Worm (Caenorhabditis elegans): ENCODE data around the gene cin-4.

Gene cin-4

DNA sequence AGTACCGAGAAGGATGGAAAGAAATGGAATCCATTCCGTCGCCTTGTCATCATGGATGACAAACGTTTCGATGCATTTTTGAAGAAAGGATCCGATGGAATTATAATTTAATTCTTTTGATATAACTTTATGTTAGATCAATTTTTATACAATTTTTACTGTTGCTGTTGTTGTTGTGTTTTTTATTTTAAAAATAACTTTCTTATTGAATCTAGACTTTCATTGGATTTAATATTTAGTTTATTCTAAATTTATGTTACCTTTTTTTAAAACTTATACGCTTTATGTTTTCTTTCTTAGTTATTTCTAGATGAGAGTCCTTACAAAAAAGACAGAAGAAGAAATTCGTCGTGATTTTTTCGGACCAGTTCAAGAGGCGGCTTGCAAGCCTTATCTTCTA is 16.9 kb downstream of the cin-4 start, which contains the start of gene ZK1127.3:
Gene ZK1127.3 (plus strand): TSS at position 301 of the 400 bp plus-strand sequence.
- TF ChIP-seq aha-1 (tag; optimal IDR thresholded peaks at IDR 0.05), result no peak
- no peak for TF ChIP-seq pax-3 (tag; optimal IDR thresholded peaks at IDR 0.05)
- TF ChIP-seq blmp-1 (tag; optimal IDR thresholded peaks at IDR 0.05), result no peak
- no peak for TF ChIP-seq lin-35 (GFP tag; optimal IDR thresholded peaks at IDR 0.05)
- TF ChIP-seq nhr-19 (GFP tag; conservative IDR thresholded peaks at IDR 0.05), result no peak
- TF ChIP-seq ceh-8 (GFP tag; optimal IDR thresholded peaks at IDR 0.05), result no peak
- no peak for TF ChIP-seq C04F5.9 (tag; optimal IDR thresholded peaks at IDR 0.05)
- TF ChIP-seq fkh-8 (tag; optimal IDR thresholded peaks at IDR 0.05), result no peak
- TF ChIP-seq ceh-63 (GFP tag; optimal IDR thresholded peaks at IDR 0.05), result no peak
- no peak for TF ChIP-seq hlh-4 (tag; optimal IDR thresholded peaks at IDR 0.05)
- no peak for TF ChIP-seq ceh-82 (tag; optimal IDR thresholded peaks at IDR 0.05)
- TF ChIP-seq ceh-88 (GFP tag; IDR thresholded peaks at IDR 0.05), result no peak
- no peak for TF ChIP-seq lin-14 (GFP tag; optimal IDR thresholded peaks at IDR 0.05)
- TF ChIP-seq C34B4.2 (tag; optimal IDR thresholded peaks at IDR 0.05), result no peak

DNA sequence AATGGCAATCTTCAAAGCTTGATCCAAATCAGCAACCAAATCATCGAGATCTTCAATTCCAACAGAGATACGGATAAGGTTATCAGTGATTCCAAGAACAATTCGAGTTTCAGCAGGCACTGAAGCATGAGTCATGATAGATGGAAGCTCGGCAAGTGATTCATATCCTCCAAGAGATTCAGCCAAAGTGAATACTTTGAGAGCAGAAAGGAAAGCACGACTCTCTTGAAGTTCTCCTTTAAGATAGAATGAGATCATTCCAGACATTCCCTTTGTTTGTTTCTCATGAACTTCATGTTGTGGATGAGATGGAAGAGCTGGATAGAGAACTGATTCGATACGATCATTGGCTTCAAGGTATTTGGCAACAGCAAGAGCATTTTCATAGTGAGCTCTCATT is 18.2 kb downstream of the cin-4 start:
- TF ChIP-seq ztf-11 (tag; optimal IDR thresholded peaks at IDR 0.05) (no peak), hpl-2 (GFP tag; optimal IDR thresholded peaks at IDR 0.05) (no peak), ceh-8 (GFP tag; optimal IDR thresholded peaks at IDR 0.05) (no peak), nhr-47 (tag; optimal IDR thresholded peaks at IDR 0.05) (no peak), alr-1 (tag; optimal IDR thresholded peaks at IDR 0.05; ENCODE audit: borderline replicate concordance) (no peak), dsc-1 (tag; optimal IDR thresholded peaks at IDR 0.05) (no peak)

- peak; percentile 12 for TF ChIP-seq mep-1 (tag; optimal IDR thresholded peaks at IDR 0.05)
- TF ChIP-seq sptf-1 (tag; optimal IDR thresholded peaks at IDR 0.05), result no peak
- TF ChIP-seq blmp-1 (tag; optimal IDR thresholded peaks at IDR 0.05), result peak; percentile 64
- peak; percentile 32 for TF ChIP-seq lin-14 (GFP tag; optimal IDR thresholded peaks at IDR 0.05)
These were observed 19.8 kb downstream of the cin-4 start, which contains the start of gene cth-2 for ce11 chrII:7057860-7058259. Gene cth-2, minus strand, starts transcription at chrII:7057960.

DNA sequence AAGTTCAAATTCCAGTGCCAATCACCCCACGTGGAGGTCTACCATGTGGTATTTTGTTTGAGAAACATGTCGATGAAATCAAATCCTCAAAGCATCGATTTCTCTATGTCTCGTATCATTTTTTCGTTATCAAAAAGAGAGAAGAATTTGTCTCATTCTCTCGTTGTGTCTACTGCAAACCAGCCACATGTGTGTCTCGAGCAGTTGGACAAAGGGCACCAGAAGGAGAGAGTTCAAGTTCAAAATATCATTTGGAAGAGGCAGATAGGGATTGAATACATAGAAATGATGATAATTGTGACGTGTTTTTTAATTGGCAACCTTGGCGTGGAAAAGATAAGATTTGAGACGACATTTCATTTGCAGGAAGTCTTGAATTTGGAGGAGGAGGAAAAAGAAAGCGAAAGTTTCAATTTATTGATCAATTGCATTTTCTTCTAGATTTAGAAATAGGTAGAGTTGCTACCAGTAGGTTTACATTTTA is 21.2 kb downstream of the cin-4 start:
- TF ChIP-seq mef-2 (tag; optimal IDR thresholded peaks at IDR 0.05) (no peak), nhr-85 (tag) (peak; percentile 94), ama-1 (optimal IDR thresholded peaks at IDR 0.05) (no peak), lin-35 (GFP tag; optimal IDR thresholded peaks at IDR 0.05) (peak in 1 of 2 experiments; percentile 59), zag-1 (tag; optimal IDR thresholded peaks at IDR 0.05) (no peak), snu-23 (GFP tag; optimal IDR thresholded peaks at IDR 0.05) (peak; percentile 69), dpl-1 (GFP tag; optimal IDR thresholded peaks at IDR 0.05) (peak in 2 of 3 experiments; percentile 32 to 36), efl-1 (optimal IDR thresholded peaks at IDR 0.05) (peak in 1 of 2 experiments; percentile 28), efl-1 (GFP tag; optimal IDR thresholded peaks at IDR 0.05 in 1 of 2) (peak; percentile 7 to 87), nhr-76 (tag; optimal IDR thresholded peaks at IDR 0.05) (no peak), irx-1 (tag; optimal IDR thresholded peaks at IDR 0.05) (no peak), nhr-11 (tag; optimal IDR thresholded peaks at IDR 0.05) (no peak), pag-3 (tag; optimal IDR thresholded peaks at IDR 0.05; ENCODE audit: borderline replicate concordance, insufficient read depth) (peak; percentile 5), C34B4.2 (tag; optimal IDR thresholded peaks at IDR 0.05) (no peak), ceh-82 (tag; optimal IDR thresholded peaks at IDR 0.05) (no peak), elt-3 (tag; optimal IDR thresholded peaks at IDR 0.05) (peak in 3 of 6 experiments; percentile 53 to 79 (median 72)), sptf-1 (tag; optimal IDR thresholded peaks at IDR 0.05) (no peak), lin-39 (tag; optimal IDR thresholded peaks at IDR 0.05) (no peak), ceh-63 (GFP tag; optimal IDR thresholded peaks at IDR 0.05) (no peak), ceh-8 (GFP tag; optimal IDR thresholded peaks at IDR 0.05) (no peak), tbx-2 (tag; optimal IDR thresholded peaks at IDR 0.05) (peak; percentile 70), elt-2 (tag; optimal IDR thresholded peaks at IDR 0.05) (peak; percentile 83), zip-4 (GFP tag; optimal IDR thresholded peaks at IDR 0.05) (no peak), unc-86 (tag; optimal IDR thresholded peaks at IDR 0.05) (no peak), tlp-1 (tag; optimal IDR thresholded peaks at IDR 0.05) (no peak), unc-62 (GFP tag; optimal IDR thresholded peaks at IDR 0.05) (no peak), unc-130 (tag; optimal IDR thresholded peaks at IDR 0.05) (no peak), isw-1 (GFP tag; IDR thresholded peaks at IDR 0.05) (no peak), dsc-1 (tag; optimal IDR thresholded peaks at IDR 0.05) (peak; percentile 45), lsy-2 (tag; optimal IDR thresholded peaks at IDR 0.05) (peak; percentile 6 to 54), hpl-2 (GFP tag; optimal IDR thresholded peaks at IDR 0.05) (no peak), rnt-1 (tag; optimal IDR thresholded peaks at IDR 0.05) (peak; percentile 64), lin-15B (tag; optimal IDR thresholded peaks at IDR 0.05) (no peak), C04F5.9 (tag; optimal IDR thresholded peaks at IDR 0.05) (no peak)
